Worm (Caenorhabditis elegans): ENCODE measurements around the gene F14D7.8.

DNA sequence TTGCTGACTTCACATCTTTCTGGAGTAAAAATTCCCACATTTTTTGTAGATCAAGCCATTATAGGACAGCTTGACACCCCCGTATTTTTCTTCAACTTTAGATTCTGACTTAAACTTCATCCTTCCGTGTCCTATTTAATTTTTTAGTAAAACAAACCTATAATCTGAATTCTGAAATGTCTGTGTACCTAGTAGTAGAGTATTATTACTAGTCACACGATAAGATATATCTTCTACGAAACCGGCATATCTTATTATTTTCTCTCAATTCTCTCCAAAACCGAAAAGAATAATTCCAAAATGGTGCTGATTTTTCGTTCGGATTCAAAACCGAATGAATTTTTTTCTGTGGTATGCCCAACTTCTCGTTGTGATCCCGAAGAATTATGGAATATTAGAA is 18.2 kb downstream of the F14D7.8 start, which contains the start of gene F14D7.9:
- TF ChIP-seq snpc-4 (tag; optimal IDR thresholded peaks at IDR 0.05) (no peak), unc-62 (GFP tag; optimal IDR thresholded peaks at IDR 0.05) (no peak), mdl-1 (tag; optimal IDR thresholded peaks at IDR 0.05) (no peak), ama-1 (optimal IDR thresholded peaks at IDR 0.05) (no peak), nhr-11 (tag; optimal IDR thresholded peaks at IDR 0.05) (no peak), ztf-1 (GFP tag; conservative IDR thresholded peaks at IDR 0.05) (no peak), ztf-4 (tag; optimal IDR thresholded peaks at IDR 0.05) (no peak), lin-39 (tag; optimal IDR thresholded peaks at IDR 0.05) (no peak), nhr-237 (tag; optimal IDR thresholded peaks at IDR 0.05) (no peak), nhr-23 (tag; optimal IDR thresholded peaks at IDR 0.05) (no peak), nhr-12 (tag; optimal IDR thresholded peaks at IDR 0.05) (no peak), nhr-77 (tag; optimal IDR thresholded peaks at IDR 0.05) (no peak), zag-1 (tag; optimal IDR thresholded peaks at IDR 0.05) (no peak)

Data from whole organism, L2 larva.